Fruit fly (Drosophila melanogaster): ENCODE measurements around the gene strat.

strat gene

DNA sequence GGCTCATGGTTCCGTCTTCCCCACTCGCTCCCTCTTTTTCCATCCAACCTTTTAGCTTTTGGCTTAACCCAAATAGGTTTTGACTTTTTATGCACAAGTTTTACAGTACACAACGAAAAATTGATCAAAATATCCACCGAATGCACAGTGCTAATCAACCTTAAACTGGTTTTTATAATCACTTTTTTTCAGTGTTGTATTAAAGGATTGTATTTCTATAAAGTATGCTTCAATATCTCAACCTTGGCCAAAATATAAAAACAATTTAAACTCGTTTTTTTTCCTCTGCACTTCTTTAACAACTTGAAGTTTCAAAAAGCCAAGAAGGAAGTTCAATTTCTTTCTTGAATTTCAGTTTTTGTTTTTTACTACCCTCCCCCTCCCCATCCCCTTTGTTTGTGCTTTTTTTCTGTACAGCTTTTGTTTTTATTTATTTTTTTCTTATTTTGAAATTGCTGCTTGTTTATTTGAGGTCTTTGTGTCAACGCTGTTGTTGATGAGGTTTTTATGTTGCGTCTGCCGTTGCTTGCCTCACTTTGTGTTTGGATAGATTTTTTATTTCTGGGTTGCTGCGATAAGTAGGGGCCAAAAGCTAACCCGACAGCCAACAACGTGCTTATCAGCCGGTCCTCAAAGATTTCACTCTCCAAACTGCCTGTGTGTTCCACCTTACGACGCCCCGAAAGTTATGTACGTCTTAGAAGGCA is 35.1 kb upstream of the strat start (continued):
- no peak for TF ChIP-seq CG43689 (GFP tag; IDR thresholded peaks at IDR 0.05)
- peak; percentile 45; the same call in 1 of the 2 replicates for TF ChIP-seq Awh (GFP tag; IDR thresholded peaks at IDR 0.05)
- no peak for TF ChIP-seq Lhr (GFP tag; optimal IDR thresholded peaks at IDR 0.05)
- TF ChIP-seq CG18619 (GFP tag; optimal IDR thresholded peaks at IDR 0.05) = no peak
- TF ChIP-seq ttk (GFP tag; IDR thresholded peaks at IDR 0.05) = no peak
- TF ChIP-seq Doc3 (GFP tag; IDR thresholded peaks at IDR 0.05; ENCODE audit: partially characterized antibody) = no peak
- TF ChIP-seq CG2875 (GFP tag; optimal IDR thresholded peaks at IDR 0.05) = no peak
- TF ChIP-seq crc (GFP tag; optimal IDR thresholded peaks at IDR 0.05) = no peak
- no peak for TF ChIP-seq zen2 (GFP tag; IDR thresholded peaks at IDR 0.05; ENCODE audit: partially characterized antibody)
- TF ChIP-seq ato (GFP tag; IDR thresholded peaks at IDR 0.05; ENCODE audit: partially characterized antibody) = no peak
- TF ChIP-seq trem (tag; optimal IDR thresholded peaks at IDR 0.05) = no peak
- TF ChIP-seq CG16779 (GFP tag; IDR thresholded peaks at IDR 0.05) = no peak
- no peak for TF ChIP-seq zf30C (GFP tag; optimal IDR thresholded peaks at IDR 0.05)
- no peak for TF ChIP-seq pb (GFP tag; optimal IDR thresholded peaks at IDR 0.05)
- peak; percentile 59 for TF ChIP-seq gem (tag; optimal IDR thresholded peaks at IDR 0.05)
- TF ChIP-seq so (GFP tag; IDR thresholded peaks at IDR 0.05) = no peak
- peak; percentile 11 for TF ChIP-seq ewg (GFP tag; optimal IDR thresholded peaks at IDR 0.05)
- TF ChIP-seq CG17829 (tag; optimal IDR thresholded peaks at IDR 0.05) = peak; percentile 5
- TF ChIP-seq Lim3 (GFP tag; IDR thresholded peaks at IDR 0.05) = no peak
- no peak for TF ChIP-seq pzg (GFP tag; optimal IDR thresholded peaks at IDR 0.05)
- peak; percentile 12 for TF ChIP-seq CG30403 (GFP tag; optimal IDR thresholded peaks at IDR 0.05)
- TF ChIP-seq CG7839 (tag; optimal IDR thresholded peaks at IDR 0.05) = peak; percentile 41
- TF ChIP-seq CG8281 (tag; optimal IDR thresholded peaks at IDR 0.05) = no peak
- TF ChIP-seq Vsx1 (GFP tag; optimal IDR thresholded peaks at IDR 0.05) = peak; percentile 9
- no peak for TF ChIP-seq rib (GFP tag; IDR thresholded peaks at IDR 0.05)
- TF ChIP-seq grn (GFP tag; optimal IDR thresholded peaks at IDR 0.05) = no peak
- TF ChIP-seq CG6854 (GFP tag; optimal IDR thresholded peaks at IDR 0.05) = no peak
- TF ChIP-seq bowl (GFP tag; IDR thresholded peaks at IDR 0.05) = no peak
- TF ChIP-seq CG3726 (GFP tag; IDR thresholded peaks at IDR 0.05) = no peak
- no peak for TF ChIP-seq klu (GFP tag; IDR thresholded peaks at IDR 0.05)
- TF ChIP-seq Neu2 (GFP tag; optimal IDR thresholded peaks at IDR 0.05; ENCODE audit: borderline replicate concordance) = no peak
- TF ChIP-seq Hey (tag; optimal IDR thresholded peaks at IDR 0.05) = no peak
- no peak for TF ChIP-seq Myb (GFP tag; optimal IDR thresholded peaks at IDR 0.05)
- no peak for TF ChIP-seq onecut (GFP tag; IDR thresholded peaks at IDR 0.05)
- TF ChIP-seq H2.0 (GFP tag; IDR thresholded peaks at IDR 0.05) = no peak
- TF ChIP-seq Jarid2 (GFP tag; optimal IDR thresholded peaks at IDR 0.05) = no peak
- no peak for TF ChIP-seq corto (GFP tag; optimal IDR thresholded peaks at IDR 0.05)
- no peak for TF ChIP-seq tup (GFP tag; optimal IDR thresholded peaks at IDR 0.05)
- no peak for TF ChIP-seq Antp (GFP tag; optimal IDR thresholded peaks at IDR 0.05)
- TF ChIP-seq HLH4C (GFP tag; IDR thresholded peaks at IDR 0.05; ENCODE audit: partially characterized antibody) = no peak
- TF ChIP-seq sr (GFP tag; IDR thresholded peaks at IDR 0.05) = no peak
- no peak for TF ChIP-seq Drgx (GFP tag; IDR thresholded peaks at IDR 0.05)
- TF ChIP-seq CG4424 (GFP tag; optimal IDR thresholded peaks at IDR 0.05) = peak; percentile 21
- no peak for TF ChIP-seq Fer2 (tag; optimal IDR thresholded peaks at IDR 0.05)
- no peak for TF ChIP-seq CG4730 (GFP tag; IDR thresholded peaks at IDR 0.05)
- no peak for TF ChIP-seq tgo (GFP tag; IDR thresholded peaks at IDR 0.05)
- peak; percentile 8 for TF ChIP-seq CG12659 (GFP tag; optimal IDR thresholded peaks at IDR 0.05)
- no peak for TF ChIP-seq CG31388 (GFP tag; optimal IDR thresholded peaks at IDR 0.05)
- peak; percentile 10 for TF ChIP-seq CG15601 (tag; optimal IDR thresholded peaks at IDR 0.05)
- TF ChIP-seq CG3407 (GFP tag; optimal IDR thresholded peaks at IDR 0.05) = peak; percentile 17

Measured in whole organism, embryonic.